Worm (Caenorhabditis elegans) whole organism, L2 larva: ENCODE results near the gene W02B12.1.
A peak's percentile ranks its signal among the peaks of the same experiment; 100 is the strongest.

Experiments used
- C34F6.9 ChIP-seq: fragments of 150-350 bp; optimal IDR thresholded peaks from 2 replicates; lab custom pipeline; 2014; ENCODE audit warnings: missing biosample characterization, missing genetic modification characterization
- F13H6.1 ChIP-seq: sonication (generic microtip); optimal IDR thresholded peaks from 2 replicates; lab custom pipeline; 2016; ENCODE audit warnings: missing genetic modification characterization, missing compliant biosample characterization
- R02D3.7 ChIP-seq: fragments of 150-350 bp; optimal IDR thresholded peaks from 2 replicates; lab custom pipeline; 2014; ENCODE audit warnings: missing biosample characterization, missing genetic modification characterization
- Y55F3AM.14 ChIP-seq: fragments of 200-800 bp; sonication (Bioruptor generic); optimal IDR thresholded peaks from 2 replicates; lab custom pipeline; 2018; ENCODE audit warnings: mild to moderate bottlenecking, missing genetic modification characterization, missing compliant biosample characterization
- ZK546.5 ChIP-seq: sonication (generic microtip); optimal IDR thresholded peaks from 2 replicates; lab custom pipeline; 2017; ENCODE audit warnings: missing biosample characterization, missing genetic modification characterization
- alr-1 ChIP-seq: fragments of 150-350 bp; optimal IDR thresholded peaks from 2 replicates; lab custom pipeline; 2014; ENCODE audit warnings: missing biosample characterization, missing genetic modification characterization
- aly-2 ChIP-seq: fragments of 150-350 bp; optimal IDR thresholded peaks from 2 replicates; lab custom pipeline; 2014; ENCODE audit warnings: missing biosample characterization, missing genetic modification characterization
- ama-1 ChIP-seq: fragments of 150-350 bp; optimal IDR thresholded peaks from 2 replicates; lab custom pipeline; 2018; ENCODE audit warnings: inconsistent platforms
- blmp-1 ChIP-seq: sonication (generic microtip); optimal IDR thresholded peaks from 2 replicates; lab custom pipeline; 2017; ENCODE audit warnings: missing genetic modification characterization, mild to moderate bottlenecking, missing compliant biosample characterization, antibody characterized with exemption, moderate library complexity; ENCODE audit not compliant: insufficient read depth
- ceh-16 ChIP-seq: fragments of 150-350 bp; optimal IDR thresholded peaks from 2 replicates; lab custom pipeline; 2014; ENCODE audit warnings: missing biosample characterization, missing genetic modification characterization
- ceh-82 ChIP-seq: fragments of 150-350 bp; optimal IDR thresholded peaks from 2 replicates; lab custom pipeline; 2014; ENCODE audit warnings: missing biosample characterization, missing genetic modification characterization
- crh-2 ChIP-seq: sonication (generic microtip); optimal IDR thresholded peaks from 2 replicates; lab custom pipeline; 2017; ENCODE audit warnings: missing biosample characterization, missing genetic modification characterization
- dmd-4 ChIP-seq: sonication (generic microtip); optimal IDR thresholded peaks from 2 replicates; lab custom pipeline; 2017; ENCODE audit warnings: missing biosample characterization, missing genetic modification characterization
- egl-27 ChIP-seq: sonication (generic microtip); optimal IDR thresholded peaks from 3 replicates; lab custom pipeline; 2017; ENCODE audit warnings: missing biosample characterization, missing genetic modification reagents, missing genetic modification characterization
- elt-1 ChIP-seq: fragments of 150-350 bp; optimal IDR thresholded peaks from 2 replicates; lab custom pipeline; 2014; ENCODE audit warnings: missing biosample characterization, missing genetic modification characterization
- elt-3 ChIP-seq: sonication (generic microtip); optimal IDR thresholded peaks from 2 replicates; lab custom pipeline; 2017; ENCODE audit warnings: missing biosample characterization, missing genetic modification characterization
- fos-1 ChIP-seq: fragments of 150-350 bp; optimal IDR thresholded peaks from 2 replicates; lab custom pipeline; 2014; ENCODE audit warnings: missing biosample characterization, missing genetic modification characterization
- gmeb-1 ChIP-seq: fragments of 150-350 bp; optimal IDR thresholded peaks from 2 replicates; lab custom pipeline; 2014; ENCODE audit warnings: missing biosample characterization, missing genetic modification characterization
- lin-11 ChIP-seq: fragments of 150-350 bp; sonication (generic microtip); optimal IDR thresholded peaks from 2 replicates; lab custom pipeline; 2014; ENCODE audit warnings: missing biosample characterization, missing genetic modification characterization, inconsistent platforms, mixed read lengths
- lin-13 ChIP-seq: fragments of 150-350 bp; optimal IDR thresholded peaks from 2 replicates; lab custom pipeline; 2014; ENCODE audit warnings: missing biosample characterization, missing genetic modification reagents, missing genetic modification characterization
- lin-39 ChIP-seq: fragments of 150-350 bp; optimal IDR thresholded peaks from 2 replicates; lab custom pipeline; 2014; ENCODE audit warnings: missing biosample characterization, missing genetic modification reagents, missing genetic modification characterization
- lsy-2 ChIP-seq, 2 experiments: fragments of 150-350 bp in 1 of 2; sonication (generic microtip) in 1 of 2; optimal IDR thresholded peaks; 2 replicates each; lab custom pipeline; 2014 to 2017; ENCODE audit warnings: missing biosample characterization in 2 of 2, missing genetic modification characterization in 2 of 2
- mab-5 ChIP-seq: fragments of 150-350 bp; optimal IDR thresholded peaks from 2 replicates; lab custom pipeline; 2014; ENCODE audit warnings: missing biosample characterization, missing genetic modification characterization
- mbf-1 ChIP-seq: sonication (generic microtip); optimal IDR thresholded peaks from 2 replicates; lab custom pipeline; 2017; ENCODE audit warnings: missing biosample characterization, missing genetic modification characterization
- mdl-1 ChIP-seq, 2 experiments: fragments of 150-350 bp in 1 of 2; sonication (generic microtip) in 1 of 2; optimal IDR thresholded peaks; 2 replicates each; lab custom pipeline; 2017; ENCODE audit warnings: missing biosample characterization in 2 of 2, missing genetic modification characterization in 2 of 2
- nhr-10 ChIP-seq: sonication (generic microtip); optimal IDR thresholded peaks from 2 replicates; lab custom pipeline; 2017; ENCODE audit warnings: missing biosample characterization, missing genetic modification characterization
- nhr-11 ChIP-seq: fragments of 150-350 bp; optimal IDR thresholded peaks from 2 replicates; lab custom pipeline; 2014; ENCODE audit warnings: missing biosample characterization, missing genetic modification characterization
- nhr-12 ChIP-seq: fragments of 150-350 bp; optimal IDR thresholded peaks from 2 replicates; lab custom pipeline; 2014; ENCODE audit warnings: missing biosample characterization, missing genetic modification characterization
- nhr-21 ChIP-seq: fragments of 150-350 bp; optimal IDR thresholded peaks from 2 replicates; lab custom pipeline; 2014; ENCODE audit warnings: missing biosample characterization, missing genetic modification characterization
- nhr-23 ChIP-seq: fragments of 150-350 bp; optimal IDR thresholded peaks from 2 replicates; lab custom pipeline; 2014; ENCODE audit warnings: missing biosample characterization, missing genetic modification reagents, missing genetic modification characterization
- nhr-237 ChIP-seq: fragments of 150-350 bp; optimal IDR thresholded peaks from 2 replicates; lab custom pipeline; 2014; ENCODE audit warnings: missing biosample characterization, missing genetic modification characterization
- nhr-25 ChIP-seq: fragments of 150-350 bp; sonication (generic microtip); optimal IDR thresholded peaks from 3 replicates; lab custom pipeline; 2014; ENCODE audit warnings: missing biosample characterization, missing genetic modification characterization
- nhr-6 ChIP-seq: fragments of 150-350 bp; optimal IDR thresholded peaks from 2 replicates; lab custom pipeline; 2014; ENCODE audit warnings: missing biosample characterization, missing genetic modification characterization
- nhr-77 ChIP-seq: fragments of 150-350 bp; optimal IDR thresholded peaks from 2 replicates; lab custom pipeline; 2014; ENCODE audit warnings: missing biosample characterization, missing genetic modification characterization
- peb-1 ChIP-seq: fragments of 150-350 bp; optimal IDR thresholded peaks from 2 replicates; lab custom pipeline; 2014; ENCODE audit warnings: missing biosample characterization, missing genetic modification characterization
- sem-4 ChIP-seq: fragments of 150-350 bp; optimal IDR thresholded peaks from 2 replicates; lab custom pipeline; 2014; ENCODE audit warnings: missing biosample characterization, missing genetic modification reagents, missing genetic modification characterization
- skn-1 ChIP-seq: sonication (generic microtip); optimal IDR thresholded peaks from 2 replicates; lab custom pipeline; 2017; ENCODE audit warnings: missing biosample characterization, missing genetic modification characterization
- sma-3 ChIP-seq: sonication (generic microtip); optimal IDR thresholded peaks from 2 replicates; lab custom pipeline; 2016; ENCODE audit warnings: missing genetic modification reagents, missing genetic modification characterization, missing compliant biosample characterization
- sma-9 ChIP-seq, 2 experiments: fragments of 150-350 bp in 1 of 2; sonication (generic microtip) in 1 of 2; optimal IDR thresholded peaks; 2 replicates each; lab custom pipeline; 2014 to 2016; ENCODE audit warnings: missing genetic modification characterization in 2 of 2, mild to moderate bottlenecking in 1 of 2, missing biosample characterization in 1 of 2, missing compliant biosample characterization in 1 of 2, missing genetic modification reagents in 1 of 2, moderate library complexity in 1 of 2
- snpc-4 ChIP-seq: fragments of 150-350 bp; optimal IDR thresholded peaks from 2 replicates; lab custom pipeline; 2014; ENCODE audit warnings: missing biosample characterization, missing genetic modification characterization
- unc-39 ChIP-seq: fragments of 150-350 bp; optimal IDR thresholded peaks from 2 replicates; lab custom pipeline; 2014; ENCODE audit warnings: missing biosample characterization, missing genetic modification characterization
- unc-55 ChIP-seq: fragments of 150-350 bp; sonication (generic microtip); optimal IDR thresholded peaks from 3 replicates; lab custom pipeline; 2014; ENCODE audit warnings: missing biosample characterization, missing genetic modification reagents, missing genetic modification characterization
- unc-62 ChIP-seq: fragments of 150-350 bp; optimal IDR thresholded peaks from 2 replicates; lab custom pipeline; 2014; ENCODE audit warnings: missing biosample characterization, missing genetic modification reagents, missing genetic modification characterization
- zag-1 ChIP-seq: fragments of 150-350 bp; optimal IDR thresholded peaks from 2 replicates; lab custom pipeline; 2014; ENCODE audit warnings: missing biosample characterization, missing genetic modification characterization
- ztf-11 ChIP-seq: sonication (generic microtip); optimal IDR thresholded peaks from 2 replicates; lab custom pipeline; 2017; ENCODE audit warnings: missing biosample characterization, missing genetic modification characterization
- ztf-4 ChIP-seq: fragments of 150-350 bp; optimal IDR thresholded peaks from 2 replicates; lab custom pipeline; 2014; ENCODE audit warnings: missing biosample characterization, missing genetic modification characterization

The W02B12.1 gene

DNA sequence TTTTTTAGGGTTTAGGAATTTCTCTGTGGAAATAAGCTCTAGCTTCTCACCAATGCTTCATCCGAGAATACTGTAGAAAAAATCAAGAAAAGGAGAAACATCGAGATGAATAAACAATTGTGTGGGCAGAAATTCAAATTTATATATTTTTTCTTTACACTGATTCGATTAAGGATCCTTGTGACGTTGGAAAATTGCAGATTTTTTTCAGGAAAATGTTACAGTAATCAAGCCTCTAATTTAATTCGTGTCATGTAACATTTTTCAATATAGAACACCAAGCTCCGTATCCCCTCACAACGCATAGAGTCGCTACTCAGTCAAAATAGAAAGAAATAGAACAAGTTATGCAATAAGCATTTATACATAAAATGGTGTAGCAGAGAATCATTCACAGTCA is 27.6 kb downstream of the W02B12.1 start, which contains the start of gene W02B12.16:
Gene W02B12.16 (minus strand): TSS at position 101 of the 400 bp plus-strand sequence.
- no peak for TF ChIP-seq lin-13 (GFP tag; lab: Kevin White, UChicago)
- no peak for TF ChIP-seq mab-5 (tag; lab: Kevin White, UChicago)
- TF ChIP-seq nhr-237 = no peak
- TF ChIP-seq sma-9 (GFP tag; optimal IDR thresholded peaks at IDR 0.05; lab: Kevin White, UChicago) = no peak
- no peak for TF ChIP-seq sma-9 (tag; optimal IDR thresholded peaks at IDR 0.05; lab: Kevin White, UChicago)
- TF ChIP-seq ztf-4 (tag; lab: Kevin White, UChicago) = no peak
- TF ChIP-seq unc-55 (GFP tag; lab: Kevin White, UChicago) = no peak
- no peak for TF ChIP-seq elt-1 (tag; lab: Kevin White, UChicago)
- no peak for TF ChIP-seq nhr-11 (tag; lab: Kevin White, UChicago)
- no peak for TF ChIP-seq skn-1 (tag; lab: Kevin White, UChicago)
- no peak for TF ChIP-seq nhr-21 (tag; lab: Kevin White, UChicago)
- no peak for TF ChIP-seq fos-1 (tag; lab: Kevin White, UChicago)
- no peak for TF ChIP-seq alr-1 (tag; lab: Kevin White, UChicago)
- TF ChIP-seq crh-2 (tag; lab: Kevin White, UChicago) = no peak

DNA sequence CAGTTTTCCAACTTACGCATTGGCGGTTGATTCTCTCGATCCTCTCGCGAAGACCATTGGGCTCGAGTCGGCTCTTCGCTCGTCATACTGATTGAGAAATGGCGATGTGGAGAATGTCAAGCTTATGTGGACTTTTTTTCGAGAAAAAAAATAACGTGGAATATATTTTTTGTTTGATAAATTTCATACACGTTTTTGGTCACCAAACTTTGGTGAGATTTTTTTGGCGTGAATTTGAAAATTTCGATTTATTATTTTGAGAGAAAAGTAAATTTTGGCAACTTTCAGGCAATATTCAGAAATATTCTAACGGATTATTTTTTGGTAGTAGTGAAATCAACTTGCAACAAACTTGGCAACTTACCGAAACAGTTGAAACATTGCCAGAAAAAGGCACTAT is 30.3 kb downstream of the W02B12.1 start, which contains the start of gene W02B12.12:
Gene W02B12.12 (minus strand): TSS at position 101 of the 400 bp plus-strand sequence.
- TF ChIP-seq mbf-1 (tag; lab: Kevin White, UChicago) (no peak), ama-1 (lab: Kevin White, UChicago) (no peak), lsy-2 (tag; optimal IDR thresholded peaks at IDR 0.05; lab: Kevin White, UChicago) (no peak), lin-13 (GFP tag; lab: Kevin White, UChicago) (no peak), ceh-82 (no peak), aly-2 (tag; lab: Kevin White, UChicago) (no peak), ztf-4 (tag; lab: Kevin White, UChicago) (no peak), blmp-1 (tag; lab: Kevin White, UChicago) (no peak), lin-11 (no peak), C34F6.9 (tag; lab: Kevin White, UChicago) (no peak), nhr-23 (no peak), alr-1 (tag; lab: Kevin White, UChicago) (no peak), sem-4 (tag; lab: Kevin White, UChicago) (no peak), peb-1 (tag; lab: Kevin White, UChicago) (no peak), gmeb-1 (tag; lab: Kevin White, UChicago) (no peak), nhr-6 (tag; lab: Kevin White, UChicago) (no peak), Y55F3AM.14 (GFP tag; lab: Kevin White, UChicago) (no peak)

DNA sequence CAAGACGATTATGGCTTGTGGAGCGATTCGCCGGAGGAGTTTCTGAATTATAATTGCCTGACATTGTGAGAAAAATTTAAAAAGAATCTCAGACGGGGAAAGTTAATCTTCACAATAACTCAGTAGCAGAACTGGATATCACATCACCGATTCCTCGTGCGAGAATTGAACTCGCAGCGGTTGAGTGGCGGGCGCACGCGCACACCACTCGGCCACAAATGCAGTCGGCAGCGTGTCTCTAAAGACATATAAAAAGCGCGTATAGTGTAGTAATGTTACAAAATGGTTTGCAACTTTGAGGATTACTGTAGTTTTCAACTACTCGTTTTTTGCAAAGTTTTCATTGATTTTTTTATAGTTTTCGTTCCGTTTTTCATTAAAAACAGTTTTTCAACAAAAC is 35.8 kb downstream of the W02B12.1 start:
- TF ChIP-seq unc-62 (GFP tag; lab: Kevin White, UChicago) (no peak), lsy-2 (tag; optimal IDR thresholded peaks at IDR 0.05; lab: Kevin White, UChicago) (peak; percentile 48 to 88), sem-4 (tag; lab: Kevin White, UChicago) (no peak), sma-3 (GFP tag; lab: Kevin White, UChicago) (peak; percentile 67), ZK546.5 (no peak), nhr-12 (no peak), fos-1 (tag; lab: Kevin White, UChicago) (peak; percentile 70), Y55F3AM.14 (GFP tag; lab: Kevin White, UChicago) (peak; percentile 85), ztf-4 (tag; lab: Kevin White, UChicago) (peak; percentile 59), elt-3 (tag; lab: Kevin White, UChicago) (no peak), mdl-1 (tag; optimal IDR thresholded peaks at IDR 0.05; lab: Kevin White, UChicago) (peak; percentile 25 to 64), aly-2 (tag; lab: Kevin White, UChicago) (no peak), alr-1 (tag; lab: Kevin White, UChicago) (no peak), nhr-11 (tag; lab: Kevin White, UChicago) (peak; percentile 39), dmd-4 (tag; lab: Kevin White, UChicago) (no peak), ztf-11 (tag; lab: Kevin White, UChicago) (no peak), zag-1 (tag; lab: Kevin White, UChicago) (peak; percentile 1), lin-11 (peak; percentile 92), nhr-237 (no peak), F13H6.1 (peak; percentile 48), ceh-16 (tag; lab: Kevin White, UChicago) (peak; percentile 13), elt-1 (tag; lab: Kevin White, UChicago) (no peak), nhr-77 (no peak), mbf-1 (tag; lab: Kevin White, UChicago) (no peak), nhr-10 (tag; lab: Kevin White, UChicago) (no peak), skn-1 (tag; lab: Kevin White, UChicago) (no peak), R02D3.7 (tag; lab: Kevin White, UChicago) (no peak), unc-55 (GFP tag; lab: Kevin White, UChicago) (peak; percentile 74), egl-27 (peak; percentile 35), lin-39 (tag; lab: Kevin White, UChicago) (no peak), gmeb-1 (tag; lab: Kevin White, UChicago) (peak; percentile 56), nhr-21 (tag; lab: Kevin White, UChicago) (peak; percentile 79), ceh-82 (peak; percentile 59), crh-2 (tag; lab: Kevin White, UChicago) (peak; percentile 63), sma-9 (GFP tag; optimal IDR thresholded peaks at IDR 0.05; lab: Kevin White, UChicago) (peak; percentile 72), sma-9 (tag; optimal IDR thresholded peaks at IDR 0.05; lab: Kevin White, UChicago) (no peak), unc-39 (tag; lab: Kevin White, UChicago) (no peak), nhr-25 (tag; lab: Kevin White, UChicago) (peak; percentile 58), C34F6.9 (tag; lab: Kevin White, UChicago) (peak; percentile 78), snpc-4 (peak; percentile 19), nhr-6 (tag; lab: Kevin White, UChicago) (peak; percentile 23)
